Fruit fly (Drosophila melanogaster) whole organism, adult: ENCODE measurements around the gene aln.

Source experiments
- CG11617 ChIP-seq: fragments of 200-800 bp; sonication (Bioruptor generic); optimal IDR thresholded peaks from 2 replicates; lab custom pipeline; 2017; ENCODE audit warnings: mild to moderate bottlenecking, missing biosample characterization, missing genetic modification reagents, missing genetic modification characterization
- CG12768 ChIP-seq: fragments of 200-800 bp; sonication (Bioruptor generic); optimal IDR thresholded peaks from 2 replicates; lab custom pipeline; 2017; ENCODE audit warnings: missing biosample characterization, missing genetic modification characterization, mild to moderate bottlenecking, moderate library complexity, missing genetic modification reagents
- CG14711 ChIP-seq: fragments of 200-800 bp; sonication (Bioruptor generic); optimal IDR thresholded peaks from 2 replicates; lab custom pipeline; 2018; ENCODE audit warnings: missing biosample characterization, mild to moderate bottlenecking, missing genetic modification characterization, moderate library complexity
- CG7045 ChIP-seq: fragments of 200-800 bp; sonication (Bioruptor generic); optimal IDR thresholded peaks from 2 replicates; lab custom pipeline; 2017; ENCODE audit warnings: missing biosample characterization, mild to moderate bottlenecking, missing genetic modification characterization
- Clk ChIP-seq: fragments of 200-800 bp; sonication (Bioruptor generic); optimal IDR thresholded peaks from 2 replicates; lab custom pipeline; 2017; ENCODE audit warnings: missing biosample characterization, missing genetic modification characterization
- Hr96 ChIP-seq: fragments of 200-800 bp; sonication (Bioruptor generic); optimal IDR thresholded peaks from 2 replicates; lab custom pipeline; 2016; ENCODE audit warnings: missing biosample characterization, missing genetic modification characterization
- Mnt ChIP-seq: fragments of 200-800 bp; sonication (Bioruptor generic); optimal IDR thresholded peaks from 2 replicates; lab custom pipeline; 2016; ENCODE audit warnings: missing biosample characterization, mild to moderate bottlenecking, missing genetic modification characterization
- bab1 ChIP-seq: fragments of 200-800 bp; sonication (Bioruptor generic); optimal IDR thresholded peaks from 3 replicates; lab custom pipeline; 2019; ENCODE audit warnings: missing biosample characterization, mild to moderate bottlenecking, missing genetic modification characterization, moderate library complexity
- kay ChIP-seq: fragments of 200-800 bp; sonication (Bioruptor generic); peaks from one replicate; lab custom pipeline; 2016; ENCODE audit warnings: missing biosample characterization, missing genetic modification characterization, borderline replicate concordance
- ovo ChIP-seq: fragments of 200-800 bp; sonication (Bioruptor generic); optimal IDR thresholded peaks from 2 replicates; lab custom pipeline; 2016; ENCODE audit warnings: missing biosample characterization, missing genetic modification characterization

DNA sequence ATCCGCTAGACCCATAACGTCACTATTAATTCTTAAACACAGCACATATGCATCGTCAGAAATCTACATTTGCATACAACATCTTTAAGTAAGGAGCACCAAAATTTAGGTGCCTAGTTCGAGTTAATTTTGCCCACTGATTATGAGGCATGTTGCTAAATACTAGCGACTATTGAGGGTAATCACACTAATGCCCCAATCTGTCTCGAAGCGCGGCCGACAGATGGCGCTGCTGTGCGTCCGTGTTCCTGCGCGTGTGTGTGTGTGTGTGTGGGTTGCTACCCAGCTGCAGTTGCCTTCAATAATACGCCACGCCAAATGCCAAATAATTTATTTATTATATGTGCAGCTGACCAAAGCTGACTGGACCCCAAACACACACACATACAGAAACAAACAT lies 47.6 kb downstream of the aln start:
- no peak for TF ChIP-seq CG11617 (GFP tag; lab: Kevin White, UChicago)
- no peak for TF ChIP-seq bab1
- no peak for TF ChIP-seq CG14711 (tag; lab: Kevin White, UChicago)
- TF ChIP-seq Hr96 (GFP tag; lab: Kevin White, UChicago) = no peak
- TF ChIP-seq CG7045 (GFP tag; lab: Kevin White, UChicago) = no peak
- no peak for TF ChIP-seq kay (GFP tag; lab: Kevin White, UChicago)
- TF ChIP-seq ovo = no peak
- TF ChIP-seq CG12768 = no peak
- no peak for TF ChIP-seq Mnt
- TF ChIP-seq Clk = no peak
